Worm (Caenorhabditis elegans): ENCODE measurements around the gene M117.1.

DNA sequence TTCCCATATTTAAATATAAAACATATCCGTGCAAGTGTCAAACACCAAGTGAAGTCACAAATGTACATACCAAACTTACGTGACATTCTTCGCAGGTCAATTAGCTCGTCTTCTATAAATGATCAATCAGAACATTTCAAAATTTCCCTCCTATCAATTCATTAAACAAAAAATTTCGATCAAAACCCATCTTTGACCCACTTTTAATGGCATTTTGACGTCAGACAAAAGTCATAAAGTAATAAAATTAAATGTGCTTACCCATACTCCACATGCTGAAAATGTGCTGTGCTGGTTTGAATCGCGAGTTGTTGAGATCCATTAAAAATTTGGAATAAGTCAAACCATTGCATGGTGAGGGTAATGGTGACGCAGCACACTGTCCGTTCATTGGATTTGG lies 44.3 kb upstream of the M117.1 start:
- no peak for TF ChIP-seq jun-1 (tag; optimal IDR thresholded peaks at IDR 0.05)
- TF ChIP-seq nhr-11 (tag; optimal IDR thresholded peaks at IDR 0.05), result no peak
- no peak for TF ChIP-seq ama-1 (optimal IDR thresholded peaks at IDR 0.05)
- TF ChIP-seq fos-1 (tag; optimal IDR thresholded peaks at IDR 0.05), result no peak
- no peak for TF ChIP-seq tbx-2 (tag; optimal IDR thresholded peaks at IDR 0.05)
- no peak for TF ChIP-seq skn-1 (tag; optimal IDR thresholded peaks at IDR 0.05)
- TF ChIP-seq aly-2 (tag; optimal IDR thresholded peaks at IDR 0.05), result no peak

Data from whole organism, L1 larva.